Worm (Caenorhabditis elegans) whole organism, L4/young adult: Measurements from ENCODE around the gene Y56A3A.41.

Source experiments
- W03F9.2 ChIP-seq: fragments of 150-350 bp; optimal IDR thresholded peaks from 2 replicates; lab custom pipeline; 2014; ENCODE audit warnings: missing biosample characterization, missing genetic modification characterization
- dao-5 ChIP-seq: sonication (generic microtip); optimal IDR thresholded peaks from 2 replicates; lab custom pipeline; 2016; ENCODE audit warnings: missing genotype, missing genetic modification characterization, moderate library complexity, missing compliant biosample characterization
- him-1 ChIP-seq: sonication (generic microtip); optimal IDR thresholded peaks from 2 replicates; lab custom pipeline; 2016; ENCODE audit warnings: missing genotype, missing genetic modification reagents, missing genetic modification characterization, missing compliant biosample characterization

ce11 chrIII:11936668-11937276 is 43.9 kb upstream of the Y56A3A.41 start:
- TF ChIP-seq dao-5 (tag; lab: Kevin White, UChicago) (no peak), him-1 (no peak), W03F9.2 (tag; lab: Kevin White, UChicago) (no peak)
